Worm (Caenorhabditis elegans) whole organism, midembryonic: Measurements from ENCODE around the gene mpz-3.

Experiments
- T22C8.4 ChIP-seq: fragments of 200-800 bp; sonication (Bioruptor generic); IDR thresholded peaks from 2 replicates; pipeline ENCODE4 v1.3.6; 2022; ENCODE audit warnings: missing genetic modification characterization, missing compliant biosample characterization
- flt-1 ChIP-seq: fragments of 200-800 bp; sonication (Bioruptor generic); IDR thresholded peaks from 2 replicates; pipeline ENCODE4 v1.3.6; 2022; ENCODE audit warnings: missing genetic modification characterization, missing compliant biosample characterization
- klf-2 ChIP-seq: fragments of 200-800 bp; sonication (Bioruptor generic); conservative IDR thresholded peaks from 2 replicates; pipeline ENCODE4 v1.3.6; 2022; ENCODE audit warnings: missing genetic modification reagents, missing genetic modification characterization, missing compliant biosample characterization
- med-1 ChIP-seq: sonication (generic microtip); optimal IDR thresholded peaks from 2 replicates; lab custom pipeline; 2017; ENCODE audit warnings: missing genetic modification characterization, mild to moderate bottlenecking, missing compliant biosample characterization, antibody characterized with exemption, missing genetic modification reagents; ENCODE audit not compliant: insufficient read depth
- ref-1 ChIP-seq: fragments of 200-800 bp; sonication (Bioruptor generic); conservative IDR thresholded peaks from 2 replicates; pipeline ENCODE4 v1.3.6; 2022; ENCODE audit warnings: missing genetic modification reagents, missing genetic modification characterization, missing compliant biosample characterization
- ztf-23 ChIP-seq: fragments of 200-800 bp; sonication (Bioruptor generic); IDR thresholded peaks from 2 replicates; pipeline ENCODE4 v1.3.6; 2022; ENCODE audit warnings: missing genetic modification reagents, missing genetic modification characterization, missing compliant biosample characterization
- ztf-29 ChIP-seq: fragments of 200-800 bp; sonication (Bioruptor generic); IDR thresholded peaks from 2 replicates; pipeline ENCODE4 v1.3.6; 2022; ENCODE audit warnings: missing genetic modification reagents, missing genetic modification characterization, missing compliant biosample characterization

ce11 chrII:6520103-6520502 is 45.1 kb downstream of the mpz-3 start:
- TF ChIP-seq ztf-29 (GFP tag; lab: Robert Waterston, UW) (no peak), flt-1 (no peak), med-1 (no peak), T22C8.4 (GFP tag; lab: Robert Waterston, UW) (no peak), ztf-23 (GFP tag; lab: Robert Waterston, UW) (no peak), klf-2 (GFP tag; lab: Robert Waterston, UW) (no peak), ref-1 (GFP tag; lab: Robert Waterston, UW) (no peak)
